Fruit fly (Drosophila melanogaster) whole organism, pupa: ENCODE data around the gene CG31776.

Experiments used
- CG10348 ChIP-seq: fragments of 200-800 bp; sonication (Bioruptor generic); IDR thresholded peaks from 2 replicates; pipeline ENCODE4 v1.3.6; 2022; ENCODE audit warnings: missing biosample characterization, missing genetic modification characterization
- CG12605 ChIP-seq: fragments of 200-800 bp; sonication (Bioruptor generic); IDR thresholded peaks from 2 replicates; pipeline ENCODE4 v1.3.6; 2022; ENCODE audit warnings: missing biosample characterization, missing genetic modification characterization
- CG13204 ChIP-seq: fragments of 200-800 bp; sonication (Bioruptor generic); optimal IDR thresholded peaks from 2 replicates; lab custom pipeline; 2018; ENCODE audit warnings: missing biosample characterization, mild to moderate bottlenecking, missing genetic modification characterization, moderate library complexity
- CG14655 ChIP-seq: fragments of 200-800 bp; sonication (Bioruptor generic); optimal IDR thresholded peaks from 3 replicates; lab custom pipeline; 2017; ENCODE audit warnings: mild to moderate bottlenecking, missing biosample characterization, missing genetic modification reagents, missing genetic modification characterization
- CG15710 ChIP-seq: fragments of 200-800 bp; sonication (Bioruptor generic); optimal IDR thresholded peaks from 2 replicates; lab custom pipeline; 2018; ENCODE audit warnings: missing biosample characterization, mild to moderate bottlenecking, missing genetic modification characterization, moderate library complexity
- CG17806 ChIP-seq: fragments of 200-800 bp; sonication (Bioruptor generic); optimal IDR thresholded peaks from 2 replicates; lab custom pipeline; 2018; ENCODE audit warnings: missing biosample characterization, mild to moderate bottlenecking, missing genetic modification characterization, moderate library complexity
- CG32121 ChIP-seq: fragments of 200-800 bp; sonication (Bioruptor generic); IDR thresholded peaks from 2 replicates; pipeline ENCODE4 v1.3.6; 2022; ENCODE audit warnings: missing biosample characterization, missing genetic modification characterization
- CG34367 ChIP-seq: fragments of 200-800 bp; sonication (Bioruptor generic); optimal IDR thresholded peaks from 2 replicates; lab custom pipeline; 2018; ENCODE audit warnings: missing biosample characterization, mild to moderate bottlenecking, missing genetic modification characterization
- CG4496 ChIP-seq: fragments of 200-800 bp; sonication (Bioruptor generic); IDR thresholded peaks from 3 replicates; pipeline ENCODE4 v1.3.6; 2022; ENCODE audit warnings: missing biosample characterization, missing genetic modification characterization
- CG8159 ChIP-seq: fragments of 200-800 bp; sonication (Bioruptor generic); optimal IDR thresholded peaks from 3 replicates; lab custom pipeline; 2018; ENCODE audit warnings: missing biosample characterization, mild to moderate bottlenecking, missing genetic modification characterization, moderate library complexity
- CG8301 ChIP-seq: fragments of 200-800 bp; sonication (Bioruptor generic); optimal IDR thresholded peaks from 2 replicates; lab custom pipeline; 2018; ENCODE audit warnings: missing biosample characterization, mild to moderate bottlenecking, missing genetic modification characterization
- CG9948 ChIP-seq: fragments of 200-800 bp; sonication (Bioruptor generic); optimal IDR thresholded peaks from 2 replicates; lab custom pipeline; 2018; ENCODE audit warnings: missing biosample characterization, mild to moderate bottlenecking, missing genetic modification characterization, moderate library complexity
- D1 ChIP-seq: fragments of 200-800 bp; sonication (Bioruptor generic); optimal IDR thresholded peaks from 2 replicates; lab custom pipeline; 2018; ENCODE audit warnings: missing biosample characterization, mild to moderate bottlenecking, missing genetic modification characterization, moderate library complexity
- EcR ChIP-seq: fragments of 200-800 bp; sonication (Bioruptor generic); optimal IDR thresholded peaks from 3 replicates; lab custom pipeline; 2019; ENCODE audit warnings: missing biosample characterization, missing genetic modification characterization, mild to moderate bottlenecking, moderate library complexity, missing genetic modification reagents
- Ets98B ChIP-seq: fragments of 200-800 bp; sonication (Bioruptor generic); IDR thresholded peaks from 2 replicates; pipeline ENCODE4 v1.3.6; 2022; ENCODE audit warnings: missing biosample characterization, missing genetic modification characterization
- Pif1A ChIP-seq: fragments of 200-800 bp; sonication (Bioruptor generic); optimal IDR thresholded peaks from 3 replicates; lab custom pipeline; 2016; ENCODE audit warnings: missing biosample characterization, missing genetic modification characterization
- Pif1B ChIP-seq: fragments of 200-800 bp; sonication (Bioruptor generic); optimal IDR thresholded peaks from 3 replicates; lab custom pipeline; 2016; ENCODE audit warnings: missing biosample characterization, missing genetic modification characterization
- Snoo ChIP-seq: fragments of 200-800 bp; sonication (Bioruptor generic); optimal IDR thresholded peaks from 3 replicates; lab custom pipeline; 2017; ENCODE audit warnings: missing biosample characterization, mild to moderate bottlenecking, missing genetic modification characterization, inconsistent platforms
- fd96Ca ChIP-seq: fragments of 200-800 bp; sonication (Bioruptor generic); IDR thresholded peaks from 3 replicates; pipeline ENCODE4 v1.3.6; 2022; ENCODE audit warnings: missing biosample characterization, missing genetic modification characterization
- gl ChIP-seq: fragments of 200-800 bp; sonication (Bioruptor generic); optimal IDR thresholded peaks from 2 replicates; lab custom pipeline; 2018; ENCODE audit warnings: missing biosample characterization, mild to moderate bottlenecking, missing genetic modification characterization
- rn ChIP-seq: fragments of 200-800 bp; sonication (Bioruptor generic); IDR thresholded peaks from 2 replicates; pipeline ENCODE4 v1.3.6; 2022; ENCODE audit warnings: missing biosample characterization, missing genetic modification characterization

The CG31776 gene

dm6 chr2L:3469869-3470268 is at the start of gene CG31776, which contains the start of gene Pif1:
TSS of gene CG31776 (plus strand) at chr2L:3470182.
TSS of gene Pif1 (minus strand) at chr2L:3470004.
- TF ChIP-seq CG8301 (tag; lab: Kevin White, UChicago) = no peak
- no peak for TF ChIP-seq CG17806
- TF ChIP-seq D1 (tag; lab: Kevin White, UChicago) = no peak
- TF ChIP-seq fd96Ca = no peak
- no peak for TF ChIP-seq rn (GFP tag; lab: Robert Waterston, UW)
- TF ChIP-seq CG13204 = no peak
- no peak for TF ChIP-seq EcR (GFP tag; lab: Kevin White, UChicago)
- TF ChIP-seq gl (tag; lab: Kevin White, UChicago) = no peak
- TF ChIP-seq CG4496 (GFP tag; lab: Robert Waterston, UW) = no peak
- no peak for TF ChIP-seq CG15710 (tag; lab: Kevin White, UChicago)
- no peak for TF ChIP-seq CG8159 (tag; lab: Kevin White, UChicago)
- no peak for TF ChIP-seq CG34367 (tag; lab: Kevin White, UChicago)
- no peak for TF ChIP-seq CG14655 (GFP tag; lab: Kevin White, UChicago)
- TF ChIP-seq CG32121 (GFP tag; lab: Robert Waterston, UW) = no peak
- no peak for TF ChIP-seq Ets98B (GFP tag; lab: Robert Waterston, UW)
- TF ChIP-seq CG10348 (GFP tag; lab: Robert Waterston, UW) = no peak
- no peak for TF ChIP-seq Snoo
- TF ChIP-seq Pif1A (GFP tag; lab: Kevin White, UChicago) = no peak
- TF ChIP-seq Pif1B (GFP tag; lab: Kevin White, UChicago) = no peak
- no peak for TF ChIP-seq CG12605 (GFP tag; lab: Robert Waterston, UW)

dm6 chr2L:3422753-3423152 is 47.2 kb upstream of the CG31776 start:
- peak; percentile 65; the same call in 1 of the 3 replicates for TF ChIP-seq CG4496 (GFP tag; lab: Robert Waterston, UW)
- TF ChIP-seq CG10348 (GFP tag; lab: Robert Waterston, UW) = no peak
- TF ChIP-seq, all 21 proteins: peak for 1

dm6 chr2L:3425947-3426346 is 44.0 kb upstream of the CG31776 start:
- TF ChIP-seq Ets98B (GFP tag; lab: Robert Waterston, UW) (no peak), Pif1B (GFP tag; lab: Kevin White, UChicago) (no peak), Snoo (no peak), EcR (GFP tag; lab: Kevin White, UChicago) (peak; percentile 21)

- TF ChIP-seq Pif1A (GFP tag; lab: Kevin White, UChicago) = no peak
- TF ChIP-seq Snoo = no peak
- TF ChIP-seq fd96Ca = 0 out of 3 replicates have a peak, but pooled peaks have one; percentile 21
- TF ChIP-seq CG12605 (GFP tag; lab: Robert Waterston, UW) = 0 out of 2 replicates have a peak, but pooled peaks have one; percentile 13
- 0 out of 3 replicates have a peak, but pooled peaks have one; percentile 18 for TF ChIP-seq CG4496 (GFP tag; lab: Robert Waterston, UW)
Measured at dm6 chr2L:3426669-3427232, 43.2 kb upstream of the CG31776 start, which contains the start of gene Pgant2. TSS of gene Pgant2 (minus strand) at chr2L:3426719.

DNA sequence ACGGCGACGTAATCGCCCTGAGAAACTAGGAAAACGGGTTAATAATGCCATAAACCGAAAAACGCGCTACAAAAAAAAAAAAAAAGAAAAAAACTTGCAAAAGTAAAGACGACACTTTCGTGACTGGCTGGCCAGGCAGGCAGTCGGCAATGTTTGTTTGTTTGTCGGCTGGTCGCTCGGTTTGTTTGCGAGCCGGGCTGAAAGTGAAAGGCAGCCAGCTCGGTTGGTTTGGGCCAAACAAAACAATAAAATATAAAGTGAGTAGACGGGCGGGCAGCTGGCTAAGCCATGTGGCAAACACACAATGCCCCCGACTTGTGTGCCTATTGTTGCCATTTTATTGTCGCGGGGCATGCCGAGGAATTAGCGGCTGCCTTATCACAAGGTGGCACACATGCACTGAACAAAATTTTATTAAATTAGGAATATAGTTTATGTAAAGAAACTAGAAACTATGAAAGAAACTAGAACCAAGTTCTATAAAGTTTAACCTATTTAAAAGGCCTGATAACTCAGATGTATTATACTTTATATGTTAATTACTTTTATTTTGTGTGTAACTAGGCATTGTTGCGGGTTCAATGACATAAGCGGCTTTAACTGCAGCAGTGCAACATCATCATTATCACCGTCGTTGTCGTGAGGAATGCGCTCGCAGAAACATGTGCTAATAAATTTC is 41.4 kb upstream of the CG31776 start:
- TF ChIP-seq gl (tag; lab: Kevin White, UChicago) (no peak), CG14655 (GFP tag; lab: Kevin White, UChicago) (peak; percentile 2), D1 (tag; lab: Kevin White, UChicago) (no peak), Snoo (no peak), EcR (GFP tag; lab: Kevin White, UChicago) (no peak), fd96Ca (no peak), CG12605 (GFP tag; lab: Robert Waterston, UW) (no peak), Ets98B (GFP tag; lab: Robert Waterston, UW) (peak; percentile 9; the same call in 1 of the 2 replicates), rn (GFP tag; lab: Robert Waterston, UW) (no peak), CG17806 (no peak), CG9948 (tag; lab: Kevin White, UChicago) (peak; percentile 15), CG4496 (GFP tag; lab: Robert Waterston, UW) (no peak), CG13204 (no peak), CG8159 (tag; lab: Kevin White, UChicago) (peak; percentile 4), Pif1B (GFP tag; lab: Kevin White, UChicago) (no peak), CG8301 (tag; lab: Kevin White, UChicago) (no peak), CG32121 (GFP tag; lab: Robert Waterston, UW) (peak; percentile 59; the same call in 1 of the 2 replicates), CG34367 (tag; lab: Kevin White, UChicago) (no peak), CG10348 (GFP tag; lab: Robert Waterston, UW) (no peak), CG15710 (tag; lab: Kevin White, UChicago) (no peak), Pif1A (GFP tag; lab: Kevin White, UChicago) (no peak)
- TF ChIP-seq, all 21 proteins: peak for 5

DNA sequence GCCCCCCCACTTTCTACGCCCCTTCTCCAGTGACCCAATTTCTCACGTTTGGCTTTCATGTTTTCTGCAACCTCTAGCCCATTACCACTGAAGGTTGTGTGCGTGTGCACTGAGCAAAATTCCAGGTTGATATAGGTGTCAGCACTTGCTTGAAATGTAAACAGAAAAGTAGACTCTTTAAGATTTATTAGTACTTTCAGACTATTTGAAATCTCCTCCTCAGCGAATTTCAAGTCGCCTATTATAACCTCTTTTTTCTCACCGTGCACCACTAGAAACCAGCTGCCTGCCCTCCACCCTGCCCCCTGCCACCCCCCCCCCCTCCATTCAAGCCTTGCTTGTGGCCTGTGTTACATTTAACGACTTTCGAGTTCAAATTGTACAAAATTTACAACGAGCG is 34.9 kb upstream of the CG31776 start:
- TF ChIP-seq CG4496 (GFP tag; lab: Robert Waterston, UW) = peak; percentile 72; the same call in 2 of the 3 replicates
- TF ChIP-seq CG9948 (tag; lab: Kevin White, UChicago) = peak; percentile 7
- peak; percentile 56 for TF ChIP-seq Ets98B (GFP tag; lab: Robert Waterston, UW)
- TF ChIP-seq CG14655 (GFP tag; lab: Kevin White, UChicago) = peak; percentile 17
- peak; percentile 3 for TF ChIP-seq CG8301 (tag; lab: Kevin White, UChicago)
- no peak for TF ChIP-seq CG12605 (GFP tag; lab: Robert Waterston, UW)
- no peak for TF ChIP-seq Pif1A (GFP tag; lab: Kevin White, UChicago)
- peak; percentile 65; the same call in 2 of the 3 replicates for TF ChIP-seq fd96Ca
- no peak for TF ChIP-seq EcR (GFP tag; lab: Kevin White, UChicago)
- TF ChIP-seq CG32121 (GFP tag; lab: Robert Waterston, UW) = peak; percentile 64; the same call in 1 of the 2 replicates
- TF ChIP-seq, all 21 proteins: peak for 7
